Fruit fly (Drosophila melanogaster) whole organism, embryonic: ENCODE measurements around the gene HP1e.

Experiments used
- Asciz ChIP-seq: fragments of 200-800 bp; sonication (Bioruptor generic); optimal IDR thresholded peaks from 2 replicates; lab custom pipeline; 2017; ENCODE audit warnings: missing biosample characterization, mild to moderate bottlenecking, missing genetic modification characterization, missing genetic modification reagents
- Bgb ChIP-seq: fragments of 200-800 bp; sonication (Bioruptor generic); IDR thresholded peaks from 2 replicates; pipeline ENCODE4 v1.3.6; 2022; ENCODE audit warnings: missing biosample characterization, missing genetic modification characterization; ENCODE audit not compliant: partially characterized antibody
- CG10979 ChIP-seq: fragments of 200-800 bp; sonication (Bioruptor generic); optimal IDR thresholded peaks from 2 replicates; lab custom pipeline; 2018; ENCODE audit warnings: missing biosample characterization, mild to moderate bottlenecking, missing genetic modification characterization, moderate library complexity
- CG11504 ChIP-seq: fragments of 200-800 bp; sonication (Bioruptor generic); optimal IDR thresholded peaks from 3 replicates; lab custom pipeline; 2019; ENCODE audit warnings: missing biosample characterization, mild to moderate bottlenecking, missing genetic modification characterization, moderate library complexity
- CG12744 ChIP-seq: fragments of 200-800 bp; sonication (Bioruptor generic); optimal IDR thresholded peaks from 2 replicates; lab custom pipeline; 2016; ENCODE audit warnings: missing biosample characterization, missing genetic modification characterization
- CG13296 ChIP-seq: fragments of 200-800 bp; sonication (Bioruptor generic); optimal IDR thresholded peaks from 3 replicates; lab custom pipeline; 2018; ENCODE audit warnings: missing biosample characterization, mild to moderate bottlenecking, missing genetic modification characterization
- CG13424 ChIP-seq: fragments of 200-800 bp; sonication (Bioruptor generic); optimal IDR thresholded peaks from 2 replicates; lab custom pipeline; 2019; ENCODE audit warnings: missing biosample characterization, mild to moderate bottlenecking, missing genetic modification characterization, moderate library complexity
- CG14050 ChIP-seq: fragments of 200-800 bp; sonication (Bioruptor generic); IDR thresholded peaks from 3 replicates; pipeline ENCODE4 v1.3.6; 2022; ENCODE audit warnings: missing biosample characterization, missing genetic modification characterization
- CG15514 ChIP-seq: fragments of 200-800 bp; sonication (Bioruptor generic); optimal IDR thresholded peaks from 3 replicates; lab custom pipeline; 2017; ENCODE audit warnings: missing biosample characterization, missing genetic modification characterization, mild to moderate bottlenecking, moderate library complexity, missing genetic modification reagents
- CG1792 ChIP-seq: fragments of 200-800 bp; sonication (Bioruptor generic); optimal IDR thresholded peaks from 2 replicates; lab custom pipeline; 2016; ENCODE audit warnings: missing biosample characterization, missing genetic modification characterization
- CG18599 ChIP-seq: fragments of 200-800 bp; sonication (Bioruptor generic); optimal IDR thresholded peaks from 3 replicates; lab custom pipeline; 2017; ENCODE audit warnings: missing biosample characterization, missing genetic modification characterization, mild to moderate bottlenecking, moderate library complexity, missing genetic modification reagents
- CG2116 ChIP-seq: fragments of 200-800 bp; sonication (Bioruptor generic); optimal IDR thresholded peaks from 3 replicates; lab custom pipeline; 2018; ENCODE audit warnings: missing biosample characterization, mild to moderate bottlenecking, missing genetic modification characterization
- CG3163 ChIP-seq: fragments of 200-800 bp; sonication (Bioruptor generic); optimal IDR thresholded peaks from 3 replicates; lab custom pipeline; 2016; ENCODE audit warnings: missing biosample characterization, missing genetic modification characterization
- CG4404 ChIP-seq: fragments of 200-800 bp; sonication (Bioruptor generic); IDR thresholded peaks from 2 replicates; pipeline ENCODE4 v1.3.6; 2022; ENCODE audit warnings: missing biosample characterization, missing genetic modification characterization
- CG4730 ChIP-seq: fragments of 200-800 bp; sonication (Bioruptor generic); IDR thresholded peaks from 2 replicates; pipeline ENCODE4 v1.3.6; 2022; ENCODE audit warnings: missing biosample characterization, missing genetic modification characterization
- CG5245 ChIP-seq: fragments of 200-800 bp; sonication (Bioruptor generic); optimal IDR thresholded peaks from 3 replicates; lab custom pipeline; 2016; ENCODE audit warnings: missing biosample characterization, missing genetic modification characterization
- CG5953 ChIP-seq: fragments of 200-800 bp; sonication (Bioruptor generic); IDR thresholded peaks from 2 replicates; pipeline ENCODE4 v1.3.6; 2022; ENCODE audit warnings: missing biosample characterization, missing genetic modification characterization
- CG6765 ChIP-seq: fragments of 200-800 bp; sonication (Bioruptor generic); optimal IDR thresholded peaks from 3 replicates; lab custom pipeline; 2017; ENCODE audit warnings: missing biosample characterization, mild to moderate bottlenecking, missing genetic modification characterization
- CG7928 ChIP-seq: fragments of 200-800 bp; sonication (Bioruptor generic); optimal IDR thresholded peaks from 2 replicates; lab custom pipeline; 2017; ENCODE audit warnings: missing biosample characterization, mild to moderate bottlenecking, missing genetic modification characterization
- CG7987 ChIP-seq: fragments of 200-800 bp; sonication (Bioruptor generic); optimal IDR thresholded peaks from 2 replicates; lab custom pipeline; 2018; ENCODE audit warnings: missing biosample characterization, mild to moderate bottlenecking, missing genetic modification characterization, moderate library complexity
- CG8944 ChIP-seq: fragments of 200-800 bp; sonication (Bioruptor generic); optimal IDR thresholded peaks from 3 replicates; lab custom pipeline; 2016; ENCODE audit warnings: missing biosample characterization, missing genetic modification characterization
- CrebB ChIP-seq: fragments of 200-800 bp; sonication (Bioruptor generic); optimal IDR thresholded peaks from 3 replicates; lab custom pipeline; 2018; ENCODE audit warnings: missing biosample characterization, mild to moderate bottlenecking, missing genetic modification characterization
- D19A ChIP-seq: fragments of 200-800 bp; optimal IDR thresholded peaks from 3 replicates; lab custom pipeline; 2019; ENCODE audit warnings: missing biosample characterization, mild to moderate bottlenecking, missing genetic modification characterization, moderate library complexity
- D19B ChIP-seq: fragments of 200-800 bp; sonication (Bioruptor generic); optimal IDR thresholded peaks from 2 replicates; lab custom pipeline; 2017; ENCODE audit warnings: missing biosample characterization, mild to moderate bottlenecking, missing genetic modification characterization
- Dref ChIP-seq: fragments of 200-800 bp; sonication (Bioruptor generic); IDR thresholded peaks from 2 replicates; pipeline ENCODE4 v1.3.6; 2022; ENCODE audit warnings: missing biosample characterization, missing genetic modification characterization
- GATAe ChIP-seq: fragments of 200-800 bp; sonication (Bioruptor generic); conservative IDR thresholded peaks from 2 replicates; pipeline ENCODE4 v1.3.6; 2022; ENCODE audit warnings: missing biosample characterization, missing genetic modification characterization
- HmgD ChIP-seq: fragments of 200-800 bp; sonication (Bioruptor generic); optimal IDR thresholded peaks from 3 replicates; lab custom pipeline; 2016; ENCODE audit warnings: missing biosample characterization, missing genetic modification characterization
- Hr51 ChIP-seq, 2 experiments: fragments of 200-800 bp; sonication (Bioruptor generic); optimal IDR thresholded peaks; 2 replicates in 1 of 2; 3 replicates in 1 of 2; lab custom pipeline; 2016 to 2018; ENCODE audit warnings: missing biosample characterization in 2 of 2, missing genetic modification characterization in 2 of 2, mild to moderate bottlenecking in 1 of 2, moderate library complexity in 1 of 2
- Mad ChIP-seq: fragments of 200-800 bp; sonication (Bioruptor generic); optimal IDR thresholded peaks from 2 replicates; lab custom pipeline; 2016; ENCODE audit warnings: missing biosample characterization, missing genetic modification characterization
- Nf-YA ChIP-seq: fragments of 200-800 bp; sonication (Bioruptor generic); IDR thresholded peaks from 2 replicates; pipeline ENCODE4 v1.3.6; 2022; ENCODE audit warnings: missing biosample characterization, missing genetic modification characterization
- Nf-YC ChIP-seq: fragments of 200-800 bp; optimal IDR thresholded peaks from 3 replicates; lab custom pipeline; 2019; ENCODE audit warnings: missing biosample characterization, mild to moderate bottlenecking, missing genetic modification characterization, moderate library complexity
- NfI ChIP-seq: fragments of 200-800 bp; sonication (Bioruptor generic); optimal IDR thresholded peaks from 3 replicates; lab custom pipeline; 2018; ENCODE audit warnings: missing biosample characterization, mild to moderate bottlenecking, missing genetic modification characterization, moderate library complexity
- Optix ChIP-seq: fragments of 200-800 bp; sonication (Bioruptor generic); IDR thresholded peaks from 3 replicates; pipeline ENCODE4 v1.3.6; 2022; ENCODE audit warnings: missing biosample characterization, missing genetic modification characterization
- aop ChIP-seq: fragments of 200-800 bp; sonication (Bioruptor generic); IDR thresholded peaks from 2 replicates; pipeline ENCODE4 v1.3.6; 2022; ENCODE audit warnings: missing biosample characterization, missing genetic modification characterization
- ato ChIP-seq: fragments of 200-800 bp; sonication (Bioruptor generic); IDR thresholded peaks from 2 replicates; pipeline ENCODE4 v1.3.6; 2022; ENCODE audit warnings: missing biosample characterization, missing genetic modification characterization; ENCODE audit not compliant: partially characterized antibody
- bbx ChIP-seq: fragments of 200-800 bp; sonication (Bioruptor generic); IDR thresholded peaks from 2 replicates; pipeline ENCODE4 v1.3.6; 2022; ENCODE audit warnings: missing biosample characterization, missing genetic modification characterization; ENCODE audit not compliant: partially characterized antibody
- bigmax ChIP-seq: fragments of 200-800 bp; sonication (Bioruptor generic); optimal IDR thresholded peaks from 2 replicates; lab custom pipeline; 2018; ENCODE audit warnings: missing biosample characterization, mild to moderate bottlenecking, missing genetic modification characterization
- br ChIP-seq: fragments of >200 bp; optimal IDR thresholded peaks from 2 replicates; lab custom pipeline; 2017
- corto ChIP-seq: fragments of 200-800 bp; sonication (Bioruptor generic); optimal IDR thresholded peaks from 2 replicates; lab custom pipeline; 2016; ENCODE audit warnings: missing biosample characterization, mild to moderate bottlenecking, missing genetic modification characterization, moderate library complexity
- fd64A ChIP-seq: fragments of 200-800 bp; sonication (Bioruptor generic); optimal IDR thresholded peaks from 3 replicates; lab custom pipeline; 2018; ENCODE audit warnings: missing biosample characterization, mild to moderate bottlenecking, missing genetic modification characterization
- knrl ChIP-seq: fragments of 200-800 bp; sonication (Bioruptor generic); IDR thresholded peaks from 3 replicates; pipeline ENCODE4 v1.3.6; 2022; ENCODE audit warnings: missing biosample characterization, missing genetic modification characterization; ENCODE audit not compliant: partially characterized antibody
- lab ChIP-seq: fragments of 200-800 bp; sonication (Bioruptor generic); optimal IDR thresholded peaks from 3 replicates; lab custom pipeline; 2017; ENCODE audit warnings: missing biosample characterization, missing genetic modification characterization, mild to moderate bottlenecking, moderate library complexity, missing genetic modification reagents
- prd ChIP-seq, 3 experiments: fragments of >200 bp in 2 of 3; fragments of 200-800 bp in 1 of 3; sonication (Bioruptor generic) in 1 of 3; optimal IDR thresholded peaks in 2 of 3; IDR thresholded peaks in 1 of 3; 2 replicates in 2 of 3; 3 replicates in 1 of 3; pipeline versions ENCODE4 v1.3.6 to Lab custom; 2017 to 2022; ENCODE audit warnings: missing biosample characterization in 1 of 3, missing genetic modification characterization in 1 of 3
- ranshi ChIP-seq: fragments of 200-800 bp; sonication (Bioruptor generic); IDR thresholded peaks from 2 replicates; pipeline ENCODE4 v1.3.6; 2022; ENCODE audit warnings: missing biosample characterization, missing genetic modification characterization
- slp2 ChIP-seq: fragments of 200-800 bp; sonication (Bioruptor generic); optimal IDR thresholded peaks from 2 replicates; lab custom pipeline; 2016; ENCODE audit warnings: missing biosample characterization, missing genetic modification characterization
- stwl ChIP-seq: fragments of 200-800 bp; sonication (Bioruptor generic); optimal IDR thresholded peaks from 3 replicates; lab custom pipeline; 2018; ENCODE audit warnings: missing biosample characterization, mild to moderate bottlenecking, missing genetic modification characterization, moderate library complexity
- sug ChIP-seq: fragments of 200-800 bp; optimal IDR thresholded peaks from 2 replicates; lab custom pipeline; 2019; ENCODE audit warnings: missing biosample characterization, mild to moderate bottlenecking, missing genetic modification characterization, moderate library complexity
- zfh2 ChIP-seq: fragments of 200-800 bp; sonication (Bioruptor generic); optimal IDR thresholded peaks from 2 replicates; lab custom pipeline; 2016; ENCODE audit warnings: missing biosample characterization, missing genetic modification characterization

HP1e gene

DNA sequence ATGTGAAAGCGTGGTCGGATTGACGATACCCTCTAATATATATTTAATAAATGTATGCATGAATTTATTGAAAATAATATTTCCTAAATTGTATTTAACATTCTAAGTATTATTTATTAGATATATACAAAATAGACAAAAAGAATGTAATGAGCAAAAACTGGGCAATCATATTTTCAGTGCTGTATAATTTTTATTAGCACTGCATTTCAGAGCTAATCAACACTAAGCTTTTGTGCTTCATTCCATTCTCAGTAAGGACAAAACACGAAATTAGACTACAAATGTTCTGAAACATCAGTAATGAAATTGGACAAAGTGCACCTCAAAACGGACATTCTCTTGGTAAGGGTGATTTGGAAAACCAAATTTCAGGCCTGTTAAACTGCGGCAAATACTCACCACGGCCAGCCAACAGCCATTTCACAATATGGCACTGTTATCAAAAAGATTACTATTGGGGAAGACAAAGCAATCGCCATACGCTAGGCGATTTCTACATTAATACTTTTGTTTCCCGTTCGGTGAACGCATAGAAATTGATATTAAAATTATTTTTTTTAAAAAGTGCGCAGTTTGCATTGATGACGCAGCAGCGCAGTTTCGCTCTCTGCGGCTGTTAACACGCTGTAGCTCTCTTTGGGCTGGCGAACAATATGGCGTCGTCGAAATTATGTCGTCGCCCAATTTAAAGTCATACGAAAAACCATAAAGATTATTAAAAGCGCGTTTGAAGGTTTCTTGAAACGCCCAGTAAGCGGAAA, 19.0 kb downstream of the HP1e start (continued):
- peak; percentile 56 for TF ChIP-seq slp2 (GFP tag; lab: Kevin White, UChicago)
- TF ChIP-seq CG4404 (GFP tag; lab: Robert Waterston, UW): peak; percentile 79
- no peak for TF ChIP-seq bbx (GFP tag; lab: Robert Waterston, UW)
- peak; percentile 82 for TF ChIP-seq sug (tag; lab: Kevin White, UChicago)
- TF ChIP-seq Mad (GFP tag; lab: Kevin White, UChicago): peak; percentile 20
- peak; percentile 59 for TF ChIP-seq CG7928 (GFP tag; lab: Kevin White, UChicago)
- peak; percentile 84 for TF ChIP-seq Nf-YC
- peak; percentile 76 to 93 for TF ChIP-seq Hr51 (GFP tag; optimal IDR thresholded peaks at IDR 0.05; lab: Kevin White, UChicago)
- TF ChIP-seq D19B (GFP tag; lab: Kevin White, UChicago): peak; percentile 96
- TF ChIP-seq Nf-YA (GFP tag; lab: Robert Waterston, UW): peak; percentile 41; the same call in 1 of the 2 replicates
- no peak for TF ChIP-seq CG5953 (GFP tag; lab: Robert Waterston, UW)
- peak; percentile 90 for TF ChIP-seq NfI
- no peak for TF ChIP-seq prd (optimal IDR thresholded peaks at IDR 0.05; lab: Kevin White, UChicago)
- TF ChIP-seq prd (GFP tag; IDR thresholded peaks at IDR 0.05; lab: Robert Waterston, UW): peak; percentile 85
- no peak for TF ChIP-seq aop
- TF ChIP-seq ato (GFP tag; lab: Robert Waterston, UW): no peak
- peak; percentile 83 for TF ChIP-seq CG7987 (GFP tag; lab: Kevin White, UChicago)
- TF ChIP-seq CG4730 (GFP tag; lab: Robert Waterston, UW): peak; percentile 39; the same call in 1 of the 2 replicates
- TF ChIP-seq knrl (GFP tag; lab: Robert Waterston, UW): no peak
- 0 out of 2 replicates have a peak, but pooled peaks have one; percentile 71 for TF ChIP-seq ranshi
- no peak for TF ChIP-seq br (lab: Kevin White, UChicago)
- peak; percentile 82 for TF ChIP-seq CrebB (tag; lab: Kevin White, UChicago)
- no peak for TF ChIP-seq Dref (GFP tag; lab: Robert Waterston, UW)
- TF ChIP-seq CG11504: peak; percentile 94
- TF ChIP-seq CG12744 (GFP tag; lab: Kevin White, UChicago): no peak
- TF ChIP-seq CG3163: peak; percentile 30
- peak; percentile 50 for TF ChIP-seq stwl (tag; lab: Kevin White, UChicago)
- peak; percentile 82 for TF ChIP-seq zfh2 (GFP tag; lab: Kevin White, UChicago)
- peak; percentile 91 for TF ChIP-seq CG10979
- peak; percentile 80 for TF ChIP-seq CG5245 (GFP tag; lab: Kevin White, UChicago)
- TF ChIP-seq Optix: peak; percentile 76; the same call in 2 of the 3 replicates
- peak; percentile 29 for TF ChIP-seq corto
- peak; percentile 59 for TF ChIP-seq CG14050
- TF ChIP-seq fd64A (GFP tag; lab: Kevin White, UChicago): peak; percentile 43
- TF ChIP-seq CG8944 (GFP tag; lab: Kevin White, UChicago): peak; percentile 61
- TF ChIP-seq CG18599: peak; percentile 91
- peak; percentile 20 for TF ChIP-seq CG2116 (GFP tag; lab: Kevin White, UChicago)
- peak; percentile 59 for TF ChIP-seq CG1792 (GFP tag; lab: Kevin White, UChicago)
- TF ChIP-seq CG6765 (GFP tag; lab: Kevin White, UChicago): peak; percentile 83
- no peak for TF ChIP-seq bigmax (GFP tag; lab: Kevin White, UChicago)
- TF ChIP-seq Bgb (GFP tag; lab: Robert Waterston, UW): no peak
- peak; percentile 64 for TF ChIP-seq HmgD (GFP tag; lab: Kevin White, UChicago)
- peak; percentile 91 for TF ChIP-seq CG13296
- TF ChIP-seq GATAe (GFP tag; lab: Robert Waterston, UW): no peak; the same call in 1 of the 2 replicates
- peak; percentile 93 for TF ChIP-seq CG13424 (tag; lab: Kevin White, UChicago)
- peak; percentile 84 for TF ChIP-seq Asciz
- peak; percentile 91 for TF ChIP-seq lab (GFP tag; lab: Kevin White, UChicago)
- TF ChIP-seq D19A (tag; lab: Kevin White, UChicago): peak; percentile 98
- TF ChIP-seq CG15514: peak; percentile 76
